In genomic region chrX:21322289-21322981, dm6 we compare ENCODE assay signal across 5 fruit fly cellular contexts.
TF ChIP-seq lines count a peak whose summit lies in the region.

No protein-coding gene starts in this region.

- no peak for TF ChIP-seq CTCF in whole organism, embryonic (GFP tag; optimal IDR thresholded peaks at IDR 0.05; lab: Kevin White, UChicago)

TF ChIP-seq in whole organism, adult, 20 proteins besides CTCF, POLR2A, EP300 and RAD21:
- peak; percentile 33 for TF ChIP-seq CG7045 (GFP tag; optimal IDR thresholded peaks at IDR 0.05; lab: Kevin White, UChicago)
- TF ChIP-seq CG5204 (GFP tag; optimal IDR thresholded peaks at IDR 0.05; lab: Kevin White, UChicago): no peak
- no peak for TF ChIP-seq cic (GFP tag; optimal IDR thresholded peaks at IDR 0.05; lab: Kevin White, UChicago)
- peak; percentile 30 for TF ChIP-seq Clk (GFP tag; optimal IDR thresholded peaks at IDR 0.05; lab: Kevin White, UChicago)
- TF ChIP-seq CG11617 (GFP tag; optimal IDR thresholded peaks at IDR 0.05; lab: Kevin White, UChicago): no peak
- no peak for TF ChIP-seq Mnt (GFP tag; optimal IDR thresholded peaks at IDR 0.05; lab: Kevin White, UChicago)
- no peak for TF ChIP-seq CG12768 (GFP tag; optimal IDR thresholded peaks at IDR 0.05; lab: Kevin White, UChicago)
- TF ChIP-seq CG7101 (tag; optimal IDR thresholded peaks at IDR 0.05; lab: Kevin White, UChicago): no peak
- TF ChIP-seq Hr96 (GFP tag; optimal IDR thresholded peaks at IDR 0.05; lab: Kevin White, UChicago): no peak
- TF ChIP-seq cnc (optimal IDR thresholded peaks at IDR 0.05; lab: Kevin White, UChicago): no peak
- no peak for TF ChIP-seq bab1 (GFP tag; optimal IDR thresholded peaks at IDR 0.05; lab: Kevin White, UChicago)
- peak; percentile 64 for TF ChIP-seq CG14711 (tag; optimal IDR thresholded peaks at IDR 0.05; lab: Kevin White, UChicago)
- no peak for TF ChIP-seq ovo (GFP tag; optimal IDR thresholded peaks at IDR 0.05; lab: Kevin White, UChicago)
- peak; percentile 62 for TF ChIP-seq pad (GFP tag; optimal IDR thresholded peaks at IDR 0.05; lab: Kevin White, UChicago)
- TF ChIP-seq toe (GFP tag; optimal IDR thresholded peaks at IDR 0.05; lab: Kevin White, UChicago): peak; percentile 48
- no peak for TF ChIP-seq kay (GFP tag; lab: Kevin White, UChicago; ENCODE audit: borderline replicate concordance)
- no peak for TF ChIP-seq tj (GFP tag; optimal IDR thresholded peaks at IDR 0.05; lab: Kevin White, UChicago)

TF ChIP-seq in whole organism, embryonic, 481 proteins besides CTCF, POLR2A, EP300 and RAD21 (continues in another document):
- TF ChIP-seq ERR (GFP tag; optimal IDR thresholded peaks at IDR 0.05; lab: Kevin White, UChicago) (no peak), CoRest (tag; optimal IDR thresholded peaks at IDR 0.05; lab: Kevin White, UChicago) (no peak), Deaf1 (tag; optimal IDR thresholded peaks at IDR 0.05; lab: Kevin White, UChicago) (peak; percentile 28), HLH3B (GFP tag; IDR thresholded peaks at IDR 0.05; lab: Robert Waterston, UW) (0 out of 2 replicates have a peak, but pooled peaks have one; percentile 5), knrl (GFP tag; IDR thresholded peaks at IDR 0.05; lab: Robert Waterston, UW; ENCODE audit: partially characterized antibody) (no peak), CkIIα-i1 (GFP tag; IDR thresholded peaks at IDR 0.05; lab: Robert Waterston, UW) (no peak), Mad (GFP tag; optimal IDR thresholded peaks at IDR 0.05; lab: Kevin White, UChicago) (no peak), eve (GFP tag; optimal IDR thresholded peaks at IDR 0.05; lab: Kevin White, UChicago) (no peak), pb (GFP tag; optimal IDR thresholded peaks at IDR 0.05; lab: Kevin White, UChicago) (no peak), pros (GFP tag; optimal IDR thresholded peaks at IDR 0.05; lab: Kevin White, UChicago) (no peak), CG10543 (GFP tag; optimal IDR thresholded peaks at IDR 0.05; lab: Kevin White, UChicago) (no peak), CG8290 (GFP tag; optimal IDR thresholded peaks at IDR 0.05; lab: Kevin White, UChicago) (no peak), CG8290 (tag; optimal IDR thresholded peaks at IDR 0.05; lab: Kevin White, UChicago) (no peak), vvl (GFP tag; IDR thresholded peaks at IDR 0.05; lab: Robert Waterston, UW) (peak; percentile 46), eyg (GFP tag; optimal IDR thresholded peaks at IDR 0.05; lab: Kevin White, UChicago) (no peak), ap (GFP tag; IDR thresholded peaks at IDR 0.05; lab: Robert Waterston, UW) (no peak), Lim3 (GFP tag; IDR thresholded peaks at IDR 0.05; lab: Robert Waterston, UW) (no peak), CG31441 (GFP tag; IDR thresholded peaks at IDR 0.05; lab: Robert Waterston, UW) (peak; percentile 81), ara (GFP tag; IDR thresholded peaks at IDR 0.05; lab: Robert Waterston, UW) (no peak), ems (GFP tag; optimal IDR thresholded peaks at IDR 0.05; lab: Kevin White, UChicago) (no peak)

TF ChIP-seq in whole organism, prepupa, 60 proteins besides CTCF, POLR2A, EP300 and RAD21 (continues in another document):
- TF ChIP-seq CG4318 (GFP tag; optimal IDR thresholded peaks at IDR 0.05; lab: Kevin White, UChicago) (no peak), Sox15 (GFP tag; optimal IDR thresholded peaks at IDR 0.05; lab: Kevin White, UChicago) (no peak), CG16779 (tag; optimal IDR thresholded peaks at IDR 0.05; lab: Kevin White, UChicago) (no peak), vri (GFP tag; optimal IDR thresholded peaks at IDR 0.05; lab: Kevin White, UChicago) (no peak), Gug (GFP tag; IDR thresholded peaks at IDR 0.05; lab: Robert Waterston, UW) (no peak), Hr4 (GFP tag; optimal IDR thresholded peaks at IDR 0.05; lab: Kevin White, UChicago) (no peak), CG10669 (GFP tag; optimal IDR thresholded peaks at IDR 0.05; lab: Kevin White, UChicago) (peak; percentile 52), CG10631 (GFP tag; optimal IDR thresholded peaks at IDR 0.05; lab: Kevin White, UChicago) (no peak), CG7368 (GFP tag; optimal IDR thresholded peaks at IDR 0.05; lab: Kevin White, UChicago) (peak; percentile 1), net (GFP tag; optimal IDR thresholded peaks at IDR 0.05; lab: Kevin White, UChicago) (no peak), CG32006 (GFP tag; optimal IDR thresholded peaks at IDR 0.05; lab: Kevin White, UChicago) (no peak), fd85E (GFP tag; optimal IDR thresholded peaks at IDR 0.05; lab: Kevin White, UChicago) (no peak), ss (GFP tag; optimal IDR thresholded peaks at IDR 0.05; lab: Kevin White, UChicago) (peak in 1 of 2 experiments; percentile 39), CG31627 (GFP tag; optimal IDR thresholded peaks at IDR 0.05; lab: Kevin White, UChicago) (no peak), lz (GFP tag; optimal IDR thresholded peaks at IDR 0.05; lab: Kevin White, UChicago) (no peak), CG3919 (GFP tag; optimal IDR thresholded peaks at IDR 0.05; lab: Kevin White, UChicago) (peak; percentile 26), CG9139 (GFP tag; optimal IDR thresholded peaks at IDR 0.05; lab: Kevin White, UChicago) (no peak), CG11762 (GFP tag; optimal IDR thresholded peaks at IDR 0.05; lab: Kevin White, UChicago; ENCODE audit: insufficient read depth) (peak; percentile 19), topi (GFP tag; optimal IDR thresholded peaks at IDR 0.05; lab: Kevin White, UChicago) (peak; percentile 49), Smox (GFP tag; optimal IDR thresholded peaks at IDR 0.05; lab: Kevin White, UChicago) (no peak), svp (GFP tag; lab: Kevin White, UChicago) (peak; percentile 79)

TF ChIP-seq in whole organism, pupa, 21 proteins besides CTCF, POLR2A, EP300 and RAD21:
- TF ChIP-seq CG4496 (GFP tag; IDR thresholded peaks at IDR 0.05; lab: Robert Waterston, UW) (no peak), Ets98B (GFP tag; IDR thresholded peaks at IDR 0.05; lab: Robert Waterston, UW) (no peak), CG10348 (GFP tag; IDR thresholded peaks at IDR 0.05; lab: Robert Waterston, UW) (no peak), CG8301 (tag; optimal IDR thresholded peaks at IDR 0.05; lab: Kevin White, UChicago) (peak; percentile 29), EcR (GFP tag; optimal IDR thresholded peaks at IDR 0.05; lab: Kevin White, UChicago) (no peak), Pif1A (GFP tag; optimal IDR thresholded peaks at IDR 0.05; lab: Kevin White, UChicago) (peak; percentile 14), CG17806 (tag; optimal IDR thresholded peaks at IDR 0.05; lab: Kevin White, UChicago) (peak; percentile 18), CG13204 (GFP tag; optimal IDR thresholded peaks at IDR 0.05; lab: Kevin White, UChicago) (no peak), fd96Ca (GFP tag; IDR thresholded peaks at IDR 0.05; lab: Robert Waterston, UW) (no peak), CG9948 (tag; optimal IDR thresholded peaks at IDR 0.05; lab: Kevin White, UChicago) (no peak), Pif1B (GFP tag; optimal IDR thresholded peaks at IDR 0.05; lab: Kevin White, UChicago) (no peak), CG8159 (tag; optimal IDR thresholded peaks at IDR 0.05; lab: Kevin White, UChicago) (peak; percentile 62), CG15710 (tag; optimal IDR thresholded peaks at IDR 0.05; lab: Kevin White, UChicago) (no peak), rn (GFP tag; IDR thresholded peaks at IDR 0.05; lab: Robert Waterston, UW) (no peak), CG12605 (GFP tag; IDR thresholded peaks at IDR 0.05; lab: Robert Waterston, UW) (no peak), CG34367 (tag; optimal IDR thresholded peaks at IDR 0.05; lab: Kevin White, UChicago) (no peak), Snoo (tag; optimal IDR thresholded peaks at IDR 0.05; lab: Kevin White, UChicago) (no peak), CG32121 (GFP tag; IDR thresholded peaks at IDR 0.05; lab: Robert Waterston, UW) (no peak), CG14655 (GFP tag; optimal IDR thresholded peaks at IDR 0.05; lab: Kevin White, UChicago) (no peak), D1 (tag; optimal IDR thresholded peaks at IDR 0.05; lab: Kevin White, UChicago) (no peak), gl (tag; optimal IDR thresholded peaks at IDR 0.05; lab: Kevin White, UChicago) (no peak)

TF ChIP-seq in whole organism, wandering third instar larva, 38 proteins besides CTCF, POLR2A, EP300 and RAD21:
- no peak for TF ChIP-seq Sp1 (GFP tag; optimal IDR thresholded peaks at IDR 0.05; lab: Kevin White, UChicago)
- no peak for TF ChIP-seq N (GFP tag; optimal IDR thresholded peaks at IDR 0.05; lab: Kevin White, UChicago)
- no peak for TF ChIP-seq pan (optimal IDR thresholded peaks at IDR 0.05; lab: Kevin White, UChicago)
- TF ChIP-seq foxo (GFP tag; optimal IDR thresholded peaks at IDR 0.05; lab: Kevin White, UChicago): peak in 1 of 2 experiments; percentile 68
- TF ChIP-seq woc (GFP tag; optimal IDR thresholded peaks at IDR 0.05; lab: Kevin White, UChicago): no peak
- peak; percentile 12 for TF ChIP-seq sage (GFP tag; optimal IDR thresholded peaks at IDR 0.05; lab: Kevin White, UChicago)
- peak; percentile 10 for TF ChIP-seq CG9705 (GFP tag; optimal IDR thresholded peaks at IDR 0.05; lab: Kevin White, UChicago)
- peak; percentile 79 for TF ChIP-seq h (GFP tag; optimal IDR thresholded peaks at IDR 0.05; lab: Kevin White, UChicago)
- TF ChIP-seq fru (GFP tag; optimal IDR thresholded peaks at IDR 0.05; lab: Kevin White, UChicago): peak; percentile 75
- peak; percentile 72 for TF ChIP-seq HLH106 (tag; optimal IDR thresholded peaks at IDR 0.05; lab: Kevin White, UChicago)
TF ChIP-seq in whole organism, wandering third instar larva: peak in this region for 6.
